Worm (Caenorhabditis elegans): Measurements from ENCODE around the gene C10C5.5.

DNA sequence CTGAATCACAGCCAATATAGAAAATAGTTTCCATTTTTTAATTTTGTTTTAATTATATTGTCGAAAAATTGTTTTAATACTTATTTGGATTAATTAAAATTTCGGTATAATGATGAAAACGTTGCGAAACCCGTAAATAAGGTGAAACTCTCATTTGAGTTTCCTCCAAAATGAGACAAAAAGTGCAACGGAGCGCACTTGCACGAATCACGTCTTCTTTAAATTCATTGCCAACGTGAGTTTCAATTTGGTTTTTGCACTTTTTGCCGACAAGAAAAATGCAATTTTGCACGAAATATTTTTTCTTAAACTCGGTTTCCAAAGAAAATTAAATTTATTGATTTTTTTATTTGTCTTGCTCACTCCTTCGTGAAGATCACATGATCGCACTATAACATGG lies 4.8 kb downstream of the C10C5.5 start, which contains the start of gene daf-15:
- TF ChIP-seq unc-39 (tag; optimal IDR thresholded peaks at IDR 0.05), result no peak
- TF ChIP-seq sma-3 (GFP tag; optimal IDR thresholded peaks at IDR 0.05), result peak; percentile 56
- no peak for TF ChIP-seq zag-1 (tag; optimal IDR thresholded peaks at IDR 0.05)
- no peak for TF ChIP-seq elt-1 (tag; optimal IDR thresholded peaks at IDR 0.05)
- no peak for TF ChIP-seq lin-13 (GFP tag; optimal IDR thresholded peaks at IDR 0.05)
- no peak for TF ChIP-seq R02D3.7 (tag; optimal IDR thresholded peaks at IDR 0.05)

All from whole organism, L2 larva.